Worm (Caenorhabditis elegans): ENCODE measurements around the gene apx-1.

The apx-1 gene

ce11 chrV:3193091-3193608 lies 16.8 kb upstream of the apx-1 start, which contains the start of the genes Y73C8B.3 and Y73C8B.9:
Y73C8B.3 (minus strand) TSS chrV:3193237.
Y73C8B.9 (plus strand) TSS chrV:3193558.
- TF ChIP-seq pqm-1 (tag; optimal IDR thresholded peaks at IDR 0.05), result peak; percentile 93
- TF ChIP-seq elt-2 (tag; optimal IDR thresholded peaks at IDR 0.05), result peak; percentile 88
- TF ChIP-seq fkh-10 (GFP tag; optimal IDR thresholded peaks at IDR 0.05), result no peak
- TF ChIP-seq ceh-82 (tag; optimal IDR thresholded peaks at IDR 0.05), result no peak
- TF ChIP-seq ceh-9 (tag; optimal IDR thresholded peaks at IDR 0.05), result no peak
- TF ChIP-seq nfya-1 (tag; optimal IDR thresholded peaks at IDR 0.05; ENCODE audit: insufficient read depth), result peak; percentile 8
- no peak for TF ChIP-seq skn-1 (tag; optimal IDR thresholded peaks at IDR 0.05)
- peak; percentile 28 for TF ChIP-seq hmg-11 (tag; optimal IDR thresholded peaks at IDR 0.05)
- TF ChIP-seq eor-1 (tag; optimal IDR thresholded peaks at IDR 0.05), result no peak
- TF ChIP-seq nhr-23 (tag; optimal IDR thresholded peaks at IDR 0.05), result peak; percentile 58
- TF ChIP-seq ceh-28 (tag; optimal IDR thresholded peaks at IDR 0.05), result peak; percentile 12

ce11 chrV:3194952-3195450 lies 15.0 kb upstream of the apx-1 start, which contains the start of gene Y73C8B.2:
Y73C8B.2 (minus strand) TSS chrV:3195002.
- TF ChIP-seq ceh-82 (tag; optimal IDR thresholded peaks at IDR 0.05) (no peak), ceh-9 (tag; optimal IDR thresholded peaks at IDR 0.05) (no peak), mml-1 (tag; optimal IDR thresholded peaks at IDR 0.05) (no peak), fkh-10 (GFP tag; optimal IDR thresholded peaks at IDR 0.05) (no peak), elt-2 (tag; optimal IDR thresholded peaks at IDR 0.05) (peak; percentile 33), skn-1 (tag; optimal IDR thresholded peaks at IDR 0.05) (no peak), lsy-12 (tag; optimal IDR thresholded peaks at IDR 0.05) (no peak), ama-1 (optimal IDR thresholded peaks at IDR 0.05) (no peak), egl-27 (tag; optimal IDR thresholded peaks at IDR 0.05) (no peak), aly-2 (tag; optimal IDR thresholded peaks at IDR 0.05) (no peak), pqm-1 (tag; optimal IDR thresholded peaks at IDR 0.05) (peak; percentile 2), nhr-43 (tag; optimal IDR thresholded peaks at IDR 0.05; ENCODE audit: poor library complexity, severe bottlenecking) (no peak), nfya-1 (tag; optimal IDR thresholded peaks at IDR 0.05; ENCODE audit: insufficient read depth) (peak; percentile 48), unc-39 (tag; optimal IDR thresholded peaks at IDR 0.05) (no peak), fkh-2 (tag; optimal IDR thresholded peaks at IDR 0.05) (no peak), pha-4 (tag; optimal IDR thresholded peaks at IDR 0.05) (peak; percentile 78), nhr-25 (tag; optimal IDR thresholded peaks at IDR 0.05) (peak; percentile 50), nhr-77 (tag; optimal IDR thresholded peaks at IDR 0.05) (no peak), nhr-23 (tag; optimal IDR thresholded peaks at IDR 0.05) (peak; percentile 59), ztf-11 (tag; optimal IDR thresholded peaks at IDR 0.05) (no peak), sea-2 (GFP tag; optimal IDR thresholded peaks at IDR 0.05) (no peak), tbx-2 (tag; optimal IDR thresholded peaks at IDR 0.05) (no peak), mdl-1 (tag; optimal IDR thresholded peaks at IDR 0.05) (no peak), elt-3 (tag; optimal IDR thresholded peaks at IDR 0.05) (no peak), nhr-28 (tag; optimal IDR thresholded peaks at IDR 0.05) (no peak), R02D3.7 (tag; optimal IDR thresholded peaks at IDR 0.05) (no peak), eor-1 (tag; optimal IDR thresholded peaks at IDR 0.05) (no peak), ceh-28 (tag; optimal IDR thresholded peaks at IDR 0.05) (no peak), hmg-11 (tag; optimal IDR thresholded peaks at IDR 0.05) (peak; percentile 19), ceh-16 (tag; optimal IDR thresholded peaks at IDR 0.05) (no peak), daf-12 (tag; optimal IDR thresholded peaks at IDR 0.05) (no peak), lin-15B (tag; optimal IDR thresholded peaks at IDR 0.05) (peak; percentile 54), egl-5 (tag; optimal IDR thresholded peaks at IDR 0.05) (no peak), nhr-11 (tag; optimal IDR thresholded peaks at IDR 0.05) (no peak)

ce11 chrV:3195814-3196213 lies 14.2 kb upstream of the apx-1 start:
- TF ChIP-seq nhr-77 (tag; optimal IDR thresholded peaks at IDR 0.05), result no peak
- TF ChIP-seq nfya-1 (tag; optimal IDR thresholded peaks at IDR 0.05; ENCODE audit: insufficient read depth), result peak; percentile 91

ce11 chrV:3196832-3197329 lies 13.1 kb upstream of the apx-1 start, which contains the start of the genes Y73C8B.1 and Y73C8B.5:
Y73C8B.1 (minus strand) TSS chrV:3196882.
Y73C8B.5 (plus strand) TSS chrV:3197268.
- no peak for TF ChIP-seq aly-2 (tag; optimal IDR thresholded peaks at IDR 0.05)
- TF ChIP-seq jun-1 (tag; optimal IDR thresholded peaks at IDR 0.05), result no peak
- TF ChIP-seq nhr-76 (tag; optimal IDR thresholded peaks at IDR 0.05), result no peak
- TF ChIP-seq eor-1 (tag; optimal IDR thresholded peaks at IDR 0.05), result no peak
- TF ChIP-seq mml-1 (tag; optimal IDR thresholded peaks at IDR 0.05), result no peak
- no peak for TF ChIP-seq nhr-43 (tag; optimal IDR thresholded peaks at IDR 0.05; ENCODE audit: poor library complexity, severe bottlenecking)
- no peak for TF ChIP-seq fkh-10 (GFP tag; optimal IDR thresholded peaks at IDR 0.05)
- TF ChIP-seq elt-2 (tag; optimal IDR thresholded peaks at IDR 0.05), result peak; percentile 28
- TF ChIP-seq nhr-67 (tag; optimal IDR thresholded peaks at IDR 0.05), result no peak
- no peak for TF ChIP-seq egl-27 (tag; optimal IDR thresholded peaks at IDR 0.05)
- peak; percentile 37 for TF ChIP-seq nhr-25 (tag; optimal IDR thresholded peaks at IDR 0.05)
- peak; percentile 22 for TF ChIP-seq nfya-1 (tag; optimal IDR thresholded peaks at IDR 0.05; ENCODE audit: insufficient read depth)
- no peak for TF ChIP-seq ceh-9 (tag; optimal IDR thresholded peaks at IDR 0.05)
- TF ChIP-seq ama-1 (optimal IDR thresholded peaks at IDR 0.05), result no peak
- peak; percentile 85 for TF ChIP-seq nhr-11 (tag; optimal IDR thresholded peaks at IDR 0.05)
- TF ChIP-seq ZK546.5 (tag; optimal IDR thresholded peaks at IDR 0.05), result no peak
- no peak for TF ChIP-seq nhr-237 (tag; optimal IDR thresholded peaks at IDR 0.05)
- TF ChIP-seq egl-5 (tag; optimal IDR thresholded peaks at IDR 0.05), result no peak
- TF ChIP-seq nhr-23 (tag; optimal IDR thresholded peaks at IDR 0.05), result peak; percentile 41
- no peak for TF ChIP-seq unc-39 (tag; optimal IDR thresholded peaks at IDR 0.05)
- no peak for TF ChIP-seq snpc-4 (tag; optimal IDR thresholded peaks at IDR 0.05)
